Worm (Caenorhabditis elegans) whole organism, midembryonic: ENCODE measurements around the gene C10G8.4.
A peak's percentile ranks its signal among the peaks of the same experiment; 100 is the strongest.

Experiments used
- flt-1 ChIP-seq: fragments of 200-800 bp; sonication (Bioruptor generic); IDR thresholded peaks from 2 replicates; pipeline ENCODE4 v1.3.6; 2022; ENCODE audit warnings: missing genetic modification characterization, missing compliant biosample characterization
- klf-2 ChIP-seq: fragments of 200-800 bp; sonication (Bioruptor generic); conservative IDR thresholded peaks from 2 replicates; pipeline ENCODE4 v1.3.6; 2022; ENCODE audit warnings: missing genetic modification reagents, missing genetic modification characterization, missing compliant biosample characterization
- ztf-23 ChIP-seq: fragments of 200-800 bp; sonication (Bioruptor generic); IDR thresholded peaks from 2 replicates; pipeline ENCODE4 v1.3.6; 2022; ENCODE audit warnings: missing genetic modification reagents, missing genetic modification characterization, missing compliant biosample characterization
- ztf-29 ChIP-seq: fragments of 200-800 bp; sonication (Bioruptor generic); IDR thresholded peaks from 2 replicates; pipeline ENCODE4 v1.3.6; 2022; ENCODE audit warnings: missing genetic modification reagents, missing genetic modification characterization, missing compliant biosample characterization

ce11 chrV:5274974-5275373, 36.8 kb upstream of the C10G8.4 start:
- TF ChIP-seq ztf-29 (GFP tag; lab: Robert Waterston, UW) (no peak), klf-2 (GFP tag; lab: Robert Waterston, UW) (no peak), flt-1 (GFP tag; lab: Robert Waterston, UW) (0 out of 2 replicates have a peak, but pooled peaks have one; percentile 14), ztf-23 (no peak)
